Fruit fly (Drosophila melanogaster): ENCODE data around the gene Sh.

Gene Sh

DNA sequence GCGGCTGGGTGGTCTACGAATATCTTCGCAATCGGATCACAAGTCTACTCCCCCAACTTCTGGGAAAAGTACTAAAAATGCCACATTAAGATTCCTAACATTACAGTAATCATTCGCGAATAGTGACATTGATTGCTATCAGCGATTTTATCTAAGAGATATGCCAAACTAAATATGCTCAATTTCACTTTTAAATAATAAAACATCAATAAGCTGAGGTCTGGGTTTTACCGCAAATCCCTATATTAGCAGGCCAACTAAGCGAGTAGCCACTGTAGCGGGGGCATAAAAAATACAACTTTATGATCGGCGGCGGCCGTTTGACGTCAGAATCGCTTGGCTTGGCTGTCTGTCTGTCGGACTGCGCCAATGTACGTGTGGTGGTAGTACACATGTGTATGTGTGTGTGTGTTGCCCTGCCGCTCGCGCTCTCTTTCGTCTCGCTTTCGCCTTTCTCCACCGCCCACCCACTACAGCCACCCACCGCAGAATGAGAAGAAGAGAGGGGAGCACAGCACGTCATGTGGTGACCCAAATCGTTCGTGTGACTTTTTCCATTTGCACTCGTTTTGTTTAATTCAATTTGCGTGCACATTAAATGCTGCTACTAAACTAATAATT, 182.7 kb downstream of the Sh start (continued):
- peak; percentile 93 for TF ChIP-seq CG2875 (GFP tag; optimal IDR thresholded peaks at IDR 0.05)
- peak; percentile 14 for TF ChIP-seq CG10565 (GFP tag; optimal IDR thresholded peaks at IDR 0.05)
- peak; percentile 79 for TF ChIP-seq gt (GFP tag; IDR thresholded peaks at IDR 0.05)
- peak; percentile 95 for TF ChIP-seq ind (GFP tag; optimal IDR thresholded peaks at IDR 0.05)
- peak; percentile 97 for TF ChIP-seq CG14441 (GFP tag; IDR thresholded peaks at IDR 0.05)
- no peak for TF ChIP-seq hth (optimal IDR thresholded peaks at IDR 0.05)
- peak; percentile 78 for TF ChIP-seq repo (GFP tag; optimal IDR thresholded peaks at IDR 0.05)
- peak; percentile 77 for TF ChIP-seq Lhr (GFP tag; optimal IDR thresholded peaks at IDR 0.05)
- peak; percentile 92 for TF ChIP-seq kay (GFP tag; optimal IDR thresholded peaks at IDR 0.05)
- peak; percentile 98 for TF ChIP-seq vvl (GFP tag; IDR thresholded peaks at IDR 0.05)
- peak; percentile 20 for TF ChIP-seq pzg (GFP tag; optimal IDR thresholded peaks at IDR 0.05)
- TF ChIP-seq Xrp1 (GFP tag; IDR thresholded peaks at IDR 0.05) = peak; percentile 94
- peak; percentile 81 for TF ChIP-seq CG6654 (GFP tag; optimal IDR thresholded peaks at IDR 0.05)
- peak; percentile 88 for TF ChIP-seq pb (GFP tag; optimal IDR thresholded peaks at IDR 0.05)
- TF ChIP-seq CG6813 (GFP tag; optimal IDR thresholded peaks at IDR 0.05) = peak; percentile 88
- no peak for TF ChIP-seq Opbp (GFP tag; IDR thresholded peaks at IDR 0.05; ENCODE audit: partially characterized antibody)
- peak; percentile 87 for TF ChIP-seq CG11398 (GFP tag; optimal IDR thresholded peaks at IDR 0.05)
- TF ChIP-seq PHDP (tag; optimal IDR thresholded peaks at IDR 0.05) = peak; percentile 96
- TF ChIP-seq Eip74EF (GFP tag; optimal IDR thresholded peaks at IDR 0.05) = peak in 1 of 2 experiments; percentile 94
- peak; percentile 74 for TF ChIP-seq CG6854 (GFP tag; optimal IDR thresholded peaks at IDR 0.05)
- peak; percentile 94 to 95 for TF ChIP-seq Hr51 (GFP tag; optimal IDR thresholded peaks at IDR 0.05)
- TF ChIP-seq sob (GFP tag; IDR thresholded peaks at IDR 0.05) = peak; percentile 95
- TF ChIP-seq CG14014 (GFP tag; IDR thresholded peaks at IDR 0.05) = peak; percentile 97
- TF ChIP-seq CG14965 (GFP tag; optimal IDR thresholded peaks at IDR 0.05; ENCODE audit: borderline replicate concordance) = peak; percentile 50
- TF ChIP-seq CG31224 (GFP tag; IDR thresholded peaks at IDR 0.05) = peak; percentile 87
- peak; percentile 7 for TF ChIP-seq pfk (GFP tag; optimal IDR thresholded peaks at IDR 0.05)
- no peak for TF ChIP-seq Kr (GFP tag; optimal IDR thresholded peaks at IDR 0.05)
- peak; percentile 88 for TF ChIP-seq sens-2 (GFP tag; IDR thresholded peaks at IDR 0.05)
- no peak for TF ChIP-seq CG1832 (GFP tag; optimal IDR thresholded peaks at IDR 0.05)
- peak; percentile 93 for TF ChIP-seq CG10209 (GFP tag; optimal IDR thresholded peaks at IDR 0.05)
- TF ChIP-seq CG8944 (GFP tag; optimal IDR thresholded peaks at IDR 0.05) = peak; percentile 95
- TF ChIP-seq wek (GFP tag; optimal IDR thresholded peaks at IDR 0.05) = peak; percentile 90
- peak; percentile 98 for TF ChIP-seq Gug (GFP tag; IDR thresholded peaks at IDR 0.05)
- peak; percentile 83 for TF ChIP-seq CG15514 (GFP tag; optimal IDR thresholded peaks at IDR 0.05)
- no peak for TF ChIP-seq fru (optimal IDR thresholded peaks at IDR 0.05)
- peak; percentile 89 for TF ChIP-seq shn (GFP tag; optimal IDR thresholded peaks at IDR 0.05)
- TF ChIP-seq CG8281 (tag; optimal IDR thresholded peaks at IDR 0.05) = peak; percentile 85
- TF ChIP-seq CG34422 (GFP tag; IDR thresholded peaks at IDR 0.05) = peak; percentile 96
- peak; percentile 97 for TF ChIP-seq ken (GFP tag; IDR thresholded peaks at IDR 0.05)
- peak; percentile 97 for TF ChIP-seq CG32532 (GFP tag; IDR thresholded peaks at IDR 0.05)
- peak; percentile 98 for TF ChIP-seq CG11456 (GFP tag; IDR thresholded peaks at IDR 0.05)
- peak; percentile 85 for TF ChIP-seq CG4854 (GFP tag; optimal IDR thresholded peaks at IDR 0.05)
- peak; percentile 91 for TF ChIP-seq CG13424 (tag; optimal IDR thresholded peaks at IDR 0.05)
- peak; percentile 83 for TF ChIP-seq CG7987 (GFP tag; optimal IDR thresholded peaks at IDR 0.05)
- TF ChIP-seq stc (GFP tag; IDR thresholded peaks at IDR 0.05) = peak; percentile 93
- peak; percentile 79 for TF ChIP-seq CG12104 (GFP tag; optimal IDR thresholded peaks at IDR 0.05)
- TF ChIP-seq CG15269 (tag; optimal IDR thresholded peaks at IDR 0.05) = peak; percentile 97
- peak; percentile 92 for TF ChIP-seq Fer2 (tag; optimal IDR thresholded peaks at IDR 0.05)
- TF ChIP-seq HLHmδ (GFP tag; optimal IDR thresholded peaks at IDR 0.05) = peak; percentile 11
- peak; percentile 95 for TF ChIP-seq tgo (GFP tag; IDR thresholded peaks at IDR 0.05)

Data from whole organism, embryonic.